Fruit fly (Drosophila melanogaster): ENCODE measurements around the gene pn.

pn gene

DNA sequence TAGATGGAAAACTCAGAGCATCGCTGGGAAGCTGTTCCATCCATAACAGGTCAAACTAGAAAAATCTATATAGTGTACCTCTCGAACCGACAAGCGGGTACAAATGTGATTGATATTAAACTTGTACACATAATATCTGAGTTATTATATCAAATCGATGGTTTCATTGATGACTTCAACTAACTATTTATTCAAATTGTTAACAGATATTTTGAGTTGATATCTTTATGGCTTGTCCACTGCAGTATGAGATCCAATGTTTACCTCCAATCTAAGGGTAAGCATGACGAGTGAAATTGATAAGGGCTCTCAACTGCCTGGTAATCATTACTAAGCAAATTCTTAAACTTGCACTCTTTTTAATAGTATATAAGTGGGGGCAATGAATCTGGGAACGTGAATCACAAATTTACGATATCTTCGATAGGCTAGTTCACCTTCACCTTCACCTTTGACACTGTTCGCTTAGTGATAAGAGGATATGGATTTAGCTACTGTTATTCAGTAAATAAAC, 5.0 kb upstream of the pn start, which contains the start of gene Cyp4d2:
Cyp4d2 (plus strand) TSS at position 51 of the 514 bp plus-strand sequence.
- TF ChIP-seq CG8478 (optimal IDR thresholded peaks at IDR 0.05) (no peak), psq (optimal IDR thresholded peaks at IDR 0.05) (no peak), usp (GFP tag; optimal IDR thresholded peaks at IDR 0.05) (no peak), EcR (GFP tag; optimal IDR thresholded peaks at IDR 0.05) (no peak), Dll (optimal IDR thresholded peaks at IDR 0.05) (no peak), pan (optimal IDR thresholded peaks at IDR 0.05) (no peak)

DNA sequence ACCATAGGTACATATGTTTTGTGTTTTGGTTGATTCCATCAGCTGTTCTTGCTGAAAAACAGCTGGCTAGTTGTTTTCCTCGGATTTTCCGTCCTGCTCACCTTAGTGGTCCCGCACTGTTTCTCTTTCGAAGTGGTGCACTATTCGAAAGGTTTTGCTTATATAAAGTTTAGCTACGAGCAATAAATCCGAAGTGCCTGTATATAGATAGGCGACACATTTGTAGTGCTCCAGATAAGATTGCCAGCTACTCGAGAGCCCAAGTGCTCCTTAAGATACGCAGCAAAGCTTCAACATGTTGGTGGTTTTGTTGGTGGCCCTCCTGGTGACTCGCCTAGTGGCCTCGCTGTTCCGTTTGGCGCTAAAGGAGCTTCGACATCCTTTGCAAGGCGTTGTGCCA, 2.2 kb upstream of the pn start, which contains the start of gene Cyp4ae1:
Cyp4ae1 (plus strand) TSS at position 206 of the 400 bp plus-strand sequence.
- TF ChIP-seq pan (optimal IDR thresholded peaks at IDR 0.05) (no peak), CG8478 (optimal IDR thresholded peaks at IDR 0.05) (no peak), EcR (GFP tag; optimal IDR thresholded peaks at IDR 0.05) (no peak), psq (optimal IDR thresholded peaks at IDR 0.05) (no peak), Dll (optimal IDR thresholded peaks at IDR 0.05) (no peak), usp (GFP tag; optimal IDR thresholded peaks at IDR 0.05) (no peak)

DNA sequence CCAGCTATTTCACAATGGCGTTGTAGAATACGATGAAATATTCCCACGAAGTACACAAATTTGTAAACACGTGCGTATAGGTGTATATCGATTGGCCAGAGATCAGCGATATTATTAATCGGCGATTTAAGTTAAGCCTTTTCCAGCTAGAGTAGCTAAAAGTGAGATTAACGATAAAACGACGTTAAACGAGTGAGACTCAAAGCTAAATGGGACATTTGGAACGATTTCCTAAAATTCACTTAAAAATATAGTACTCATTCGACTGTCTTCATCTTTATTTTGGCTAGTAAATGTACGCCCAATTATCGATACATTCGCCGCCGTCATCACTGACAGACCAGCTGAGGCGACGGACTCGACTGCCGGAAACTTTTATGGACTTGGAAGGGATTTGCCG, 3.6 kb downstream of the pn start, which contains the start of the genes Nmd3 and CG17776:
Nmd3 (minus strand) TSS at position 106 of the 400 bp plus-strand sequence.
CG17776 (plus strand) TSS at position 163 of the 400 bp plus-strand sequence.
- TF ChIP-seq EcR (GFP tag; optimal IDR thresholded peaks at IDR 0.05): no peak
- TF ChIP-seq psq (optimal IDR thresholded peaks at IDR 0.05): no peak

DNA sequence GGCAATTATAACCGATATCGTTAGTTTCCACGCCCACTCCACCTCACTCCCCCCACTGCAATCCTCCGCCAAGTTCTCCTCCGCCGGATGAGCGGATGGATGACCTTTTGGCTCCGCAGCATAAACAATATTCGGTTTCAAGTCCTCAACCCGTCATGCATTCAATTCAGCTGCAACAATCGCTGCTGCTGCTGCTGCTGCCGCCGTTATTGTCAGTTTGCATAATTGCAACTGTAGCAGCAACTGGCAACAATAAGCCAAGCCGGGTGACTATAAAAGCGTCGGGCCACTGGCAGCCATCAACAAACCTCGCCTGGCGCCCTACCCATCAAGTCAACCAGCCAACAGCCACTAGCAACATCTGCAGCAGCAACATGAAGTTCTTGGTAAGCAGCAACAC, 5.5 kb downstream of the pn start, which contains the start of gene CG17777:
CG17777 (plus strand) TSS at position 301 of the 400 bp plus-strand sequence.
- TF ChIP-seq Dll (optimal IDR thresholded peaks at IDR 0.05) (no peak), pan (optimal IDR thresholded peaks at IDR 0.05) (no peak), usp (GFP tag; optimal IDR thresholded peaks at IDR 0.05) (no peak), CG8478 (optimal IDR thresholded peaks at IDR 0.05) (no peak), psq (optimal IDR thresholded peaks at IDR 0.05) (no peak), EcR (GFP tag; optimal IDR thresholded peaks at IDR 0.05) (no peak)

DNA sequence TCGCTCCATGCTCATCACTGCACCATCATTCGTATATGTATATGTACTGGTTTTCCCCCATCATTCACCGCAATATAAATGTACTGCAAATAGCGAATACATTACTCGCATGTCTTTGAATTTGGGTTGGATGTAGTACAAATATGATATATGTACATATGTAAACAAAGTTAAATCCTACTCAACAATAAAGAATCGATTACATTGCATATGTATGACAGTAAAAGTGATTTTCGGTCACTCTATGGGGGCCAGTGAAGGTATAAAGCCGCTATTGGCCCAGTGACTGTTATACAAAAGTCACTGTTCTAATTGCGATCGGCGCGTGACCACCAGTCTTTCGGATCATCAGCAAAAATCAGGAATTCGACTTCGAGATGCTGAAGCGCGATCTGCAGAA, 6.5 kb downstream of the pn start, which contains the start of gene CG3457:
CG3457 (plus strand) TSS at position 301 of the 400 bp plus-strand sequence.
- TF ChIP-seq psq (optimal IDR thresholded peaks at IDR 0.05) (no peak), Dll (optimal IDR thresholded peaks at IDR 0.05) (no peak), usp (GFP tag; optimal IDR thresholded peaks at IDR 0.05) (no peak), pan (optimal IDR thresholded peaks at IDR 0.05) (no peak), CG8478 (optimal IDR thresholded peaks at IDR 0.05) (no peak), EcR (GFP tag; optimal IDR thresholded peaks at IDR 0.05) (no peak)

DNA sequence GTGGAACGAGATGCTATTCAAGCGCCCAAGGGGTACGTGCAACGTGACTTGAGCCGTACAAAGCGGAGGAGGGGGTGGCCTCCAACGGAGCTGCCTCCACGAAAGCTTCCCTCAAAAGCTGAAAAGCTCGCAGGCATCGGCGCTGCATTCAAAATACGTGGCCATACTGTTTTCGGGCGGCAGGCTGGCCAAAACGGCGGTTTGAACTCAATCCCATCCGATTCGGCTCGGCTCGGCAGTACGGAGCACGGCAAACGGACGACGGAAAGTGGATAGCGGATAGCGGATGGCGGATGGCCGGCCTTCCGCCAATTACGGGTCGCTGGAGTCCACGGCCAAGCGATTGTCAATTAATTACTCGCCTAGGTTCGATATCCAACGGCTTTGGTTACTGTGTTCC, 7.9 kb downstream of the pn start, which contains the start of gene Mct1:
Mct1 (plus strand) TSS at position 301 of the 400 bp plus-strand sequence.
- TF ChIP-seq pan (optimal IDR thresholded peaks at IDR 0.05) (no peak), usp (GFP tag; optimal IDR thresholded peaks at IDR 0.05) (no peak), CG8478 (optimal IDR thresholded peaks at IDR 0.05) (no peak)

DNA sequence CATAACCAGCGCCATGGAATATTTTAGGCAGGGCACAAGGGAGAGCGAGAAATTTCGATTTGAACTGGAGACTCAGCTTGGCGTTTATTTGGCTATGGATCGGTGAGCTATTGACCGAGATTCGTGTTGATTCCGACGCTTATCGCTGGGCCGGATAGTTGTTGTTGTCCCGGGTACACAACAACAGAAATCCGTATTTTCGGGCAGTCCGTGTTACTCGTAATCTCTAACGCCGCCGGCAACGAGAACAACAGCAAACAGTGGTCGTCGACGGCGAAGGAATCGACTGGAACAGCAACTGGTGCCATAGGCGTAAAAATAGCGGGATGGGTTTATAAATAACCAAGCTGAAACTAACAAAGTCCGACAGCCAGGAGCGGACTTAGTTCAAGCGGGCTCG, 10.9 kb downstream of the pn start:
- no peak for TF ChIP-seq CG8478 (optimal IDR thresholded peaks at IDR 0.05)
- TF ChIP-seq pan (optimal IDR thresholded peaks at IDR 0.05): no peak
- TF ChIP-seq usp (GFP tag; optimal IDR thresholded peaks at IDR 0.05): no peak
- TF ChIP-seq Dll (optimal IDR thresholded peaks at IDR 0.05): no peak
- no peak for TF ChIP-seq psq (optimal IDR thresholded peaks at IDR 0.05)
- no peak for TF ChIP-seq EcR (GFP tag; optimal IDR thresholded peaks at IDR 0.05)

DNA sequence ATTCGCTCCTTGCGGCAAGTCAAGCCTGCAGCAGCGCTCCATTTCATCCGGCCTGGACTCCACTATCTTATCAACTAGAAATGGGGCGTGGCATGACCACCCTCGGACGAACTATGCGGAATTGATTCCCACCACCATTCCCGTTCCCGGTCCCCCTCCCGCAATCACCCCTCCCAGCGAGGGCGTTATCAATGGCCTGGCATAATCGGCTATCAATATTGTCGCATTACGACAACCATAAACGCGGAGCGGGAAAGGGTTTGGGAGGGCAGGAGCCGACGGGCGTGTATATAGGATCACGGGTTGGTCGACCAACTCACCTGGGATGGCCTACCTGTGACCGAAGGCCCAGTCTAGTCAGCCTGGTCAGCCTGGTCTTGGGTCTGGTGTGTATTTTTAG, 12.1 kb downstream of the pn start:
- TF ChIP-seq EcR (GFP tag; optimal IDR thresholded peaks at IDR 0.05) (no peak), usp (GFP tag; optimal IDR thresholded peaks at IDR 0.05) (no peak), psq (optimal IDR thresholded peaks at IDR 0.05) (no peak), pan (optimal IDR thresholded peaks at IDR 0.05) (no peak), Dll (optimal IDR thresholded peaks at IDR 0.05) (no peak), CG8478 (optimal IDR thresholded peaks at IDR 0.05) (no peak)

DNA sequence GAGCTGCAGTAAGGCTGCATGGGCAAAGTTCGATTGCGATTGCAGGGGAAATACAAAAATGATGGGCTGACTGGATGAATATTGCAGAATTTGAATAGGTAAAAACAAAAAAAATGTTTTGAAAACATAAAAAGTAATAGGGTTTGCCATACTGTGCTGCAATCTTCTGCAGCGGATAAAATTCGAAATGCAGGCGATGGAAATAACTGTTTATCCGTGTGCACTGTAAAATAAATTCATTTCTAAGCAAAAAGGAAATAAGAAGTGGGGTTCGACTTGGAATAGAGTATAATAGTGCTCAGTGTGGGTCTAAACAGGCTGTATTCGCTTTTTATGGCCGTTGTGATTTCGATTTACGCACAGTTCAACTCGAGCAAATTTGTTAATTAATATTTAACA, 12.8 kb downstream of the pn start, which contains the start of gene CG14053:
CG14053 (minus strand) TSS at position 101 of the 399 bp plus-strand sequence.
- TF ChIP-seq Dll (optimal IDR thresholded peaks at IDR 0.05): no peak
- TF ChIP-seq CG8478 (optimal IDR thresholded peaks at IDR 0.05): no peak
- no peak for TF ChIP-seq usp (GFP tag; optimal IDR thresholded peaks at IDR 0.05)
- TF ChIP-seq psq (optimal IDR thresholded peaks at IDR 0.05): no peak
- TF ChIP-seq EcR (GFP tag; optimal IDR thresholded peaks at IDR 0.05): no peak
- no peak for TF ChIP-seq pan (optimal IDR thresholded peaks at IDR 0.05)

DNA sequence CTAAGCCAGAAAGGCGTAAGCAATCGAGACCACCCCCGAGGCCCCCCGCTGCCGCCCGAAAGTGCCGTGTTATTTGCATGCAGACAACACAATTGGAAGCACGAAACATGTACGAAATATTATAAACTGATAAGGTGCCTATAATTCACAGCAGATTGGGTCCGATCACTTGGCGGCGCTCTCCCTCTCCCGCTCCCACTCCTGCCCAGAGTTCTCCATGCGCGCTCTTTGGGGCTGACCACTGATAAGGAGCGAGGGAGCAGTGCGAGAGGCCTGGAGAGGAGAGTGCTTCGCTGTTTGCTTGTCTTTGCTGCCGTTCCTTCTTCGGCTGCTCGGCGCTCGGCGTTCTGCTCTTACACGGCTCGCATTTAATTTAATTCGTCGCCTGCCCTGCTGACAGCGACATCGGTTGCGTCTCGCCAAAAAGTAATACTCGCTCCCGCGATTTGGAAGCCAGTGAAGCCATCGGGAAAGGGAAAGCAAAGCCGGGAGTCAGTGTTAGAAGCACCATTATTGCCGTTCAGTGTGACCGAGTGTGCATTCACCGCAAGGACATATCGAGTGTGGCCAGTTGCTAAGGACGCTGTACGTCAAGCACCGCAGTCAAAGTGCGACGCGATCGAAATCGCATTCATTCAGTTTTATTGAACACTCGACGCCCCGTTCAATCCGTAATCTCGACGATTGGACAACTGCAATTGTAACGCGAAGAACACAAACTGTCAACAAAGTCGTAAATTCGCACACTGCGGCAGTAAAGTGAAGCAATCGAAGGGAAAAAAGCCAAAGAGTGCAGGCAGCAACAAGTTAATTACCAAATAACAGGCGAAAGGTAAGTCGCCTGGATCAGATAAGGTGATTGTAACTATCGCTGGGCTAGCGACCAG, 13.4 kb downstream of the pn start:
- TF ChIP-seq psq (optimal IDR thresholded peaks at IDR 0.05) (no peak), Dll (optimal IDR thresholded peaks at IDR 0.05) (peak; percentile 87)

DNA sequence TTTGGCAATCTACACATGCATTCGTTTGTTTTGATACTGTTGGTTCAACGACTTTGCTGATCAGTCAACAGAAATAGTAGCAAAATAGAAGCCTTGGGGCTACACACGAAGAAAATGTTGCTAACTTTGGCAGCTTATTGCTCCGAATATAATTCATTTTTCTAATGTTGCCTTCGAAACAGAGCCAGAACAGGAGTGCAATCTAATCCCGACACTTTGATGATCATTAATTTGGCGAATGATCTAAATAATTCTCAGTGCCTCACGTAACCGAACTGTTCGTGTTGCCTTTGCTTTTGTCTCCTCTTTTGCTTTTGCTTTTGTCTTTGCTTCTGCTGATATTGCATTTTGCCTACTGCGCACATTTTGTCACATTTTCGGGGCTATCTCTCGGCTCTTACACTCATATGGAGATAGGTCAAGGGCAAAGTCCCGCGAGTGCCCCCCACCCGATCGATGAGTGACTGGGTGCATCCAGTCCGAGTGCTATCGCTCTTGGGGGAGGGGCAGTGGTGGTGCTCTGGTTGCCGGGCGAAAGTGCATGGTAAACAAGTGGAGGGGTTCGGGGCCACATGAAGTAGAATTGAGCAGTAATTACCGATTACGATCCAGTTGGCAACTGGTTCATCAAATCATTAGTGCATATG, 15.2 kb downstream of the pn start:
- TF ChIP-seq psq (optimal IDR thresholded peaks at IDR 0.05) (no peak), pan (optimal IDR thresholded peaks at IDR 0.05) (no peak), Dll (optimal IDR thresholded peaks at IDR 0.05) (no peak), EcR (GFP tag; optimal IDR thresholded peaks at IDR 0.05) (no peak), usp (GFP tag; optimal IDR thresholded peaks at IDR 0.05) (no peak), CG8478 (optimal IDR thresholded peaks at IDR 0.05) (no peak)
